Fruit fly (Drosophila melanogaster) whole organism, adult: ENCODE results near the gene CG43291.

ENCODE experiments used
- CG11617 ChIP-seq: fragments of 200-800 bp; sonication (Bioruptor generic); optimal IDR thresholded peaks from 2 replicates; lab custom pipeline; 2017; ENCODE audit warnings: mild to moderate bottlenecking, missing biosample characterization, missing genetic modification reagents, missing genetic modification characterization
- CG12768 ChIP-seq: fragments of 200-800 bp; sonication (Bioruptor generic); optimal IDR thresholded peaks from 2 replicates; lab custom pipeline; 2017; ENCODE audit warnings: missing biosample characterization, missing genetic modification characterization, mild to moderate bottlenecking, moderate library complexity, missing genetic modification reagents
- CG14711 ChIP-seq: fragments of 200-800 bp; sonication (Bioruptor generic); optimal IDR thresholded peaks from 2 replicates; lab custom pipeline; 2018; ENCODE audit warnings: missing biosample characterization, mild to moderate bottlenecking, missing genetic modification characterization, moderate library complexity
- CG1620 ChIP-seq: fragments of 200-800 bp; sonication (Bioruptor generic); optimal IDR thresholded peaks from 2 replicates; lab custom pipeline; 2016; ENCODE audit warnings: missing biosample characterization, missing genetic modification characterization
- CG33017 ChIP-seq: fragments of 200-800 bp; sonication (Bioruptor generic); optimal IDR thresholded peaks from 2 replicates; lab custom pipeline; 2018; ENCODE audit warnings: missing biosample characterization, mild to moderate bottlenecking, missing genetic modification characterization, moderate library complexity
- CG5204 ChIP-seq: fragments of 200-800 bp; sonication (Bioruptor generic); optimal IDR thresholded peaks from 2 replicates; lab custom pipeline; 2016; ENCODE audit warnings: missing biosample characterization, missing genetic modification characterization
- CG7045 ChIP-seq: fragments of 200-800 bp; sonication (Bioruptor generic); optimal IDR thresholded peaks from 2 replicates; lab custom pipeline; 2017; ENCODE audit warnings: missing biosample characterization, mild to moderate bottlenecking, missing genetic modification characterization
- CG7101 ChIP-seq: fragments of 200-800 bp; sonication (Bioruptor generic); optimal IDR thresholded peaks from 2 replicates; lab custom pipeline; 2018; ENCODE audit warnings: missing biosample characterization, mild to moderate bottlenecking, missing genetic modification characterization, moderate library complexity
- Clk ChIP-seq: fragments of 200-800 bp; sonication (Bioruptor generic); optimal IDR thresholded peaks from 2 replicates; lab custom pipeline; 2017; ENCODE audit warnings: missing biosample characterization, missing genetic modification characterization
- Crg-1 ChIP-seq: fragments of 200-800 bp; sonication (Bioruptor generic); optimal IDR thresholded peaks from 2 replicates; lab custom pipeline; 2016; ENCODE audit warnings: missing biosample characterization, missing genetic modification characterization
- Hr96 ChIP-seq: fragments of 200-800 bp; sonication (Bioruptor generic); optimal IDR thresholded peaks from 2 replicates; lab custom pipeline; 2016; ENCODE audit warnings: missing biosample characterization, missing genetic modification characterization
- Mnt ChIP-seq: fragments of 200-800 bp; sonication (Bioruptor generic); optimal IDR thresholded peaks from 2 replicates; lab custom pipeline; 2016; ENCODE audit warnings: missing biosample characterization, mild to moderate bottlenecking, missing genetic modification characterization
- bab1 ChIP-seq: fragments of 200-800 bp; sonication (Bioruptor generic); optimal IDR thresholded peaks from 3 replicates; lab custom pipeline; 2019; ENCODE audit warnings: missing biosample characterization, mild to moderate bottlenecking, missing genetic modification characterization, moderate library complexity
- cic ChIP-seq: fragments of 200-800 bp; sonication (Bioruptor generic); optimal IDR thresholded peaks from 2 replicates; lab custom pipeline; 2017; ENCODE audit warnings: missing biosample characterization, mild to moderate bottlenecking, missing genetic modification characterization, moderate library complexity
- cnc ChIP-seq, 2 experiments: fragments of >200 bp; optimal IDR thresholded peaks; 2 replicates each; lab custom pipeline; 2017
- kay ChIP-seq: fragments of 200-800 bp; sonication (Bioruptor generic); peaks from one replicate; lab custom pipeline; 2016; ENCODE audit warnings: missing biosample characterization, missing genetic modification characterization, borderline replicate concordance
- ovo ChIP-seq: fragments of 200-800 bp; sonication (Bioruptor generic); optimal IDR thresholded peaks from 2 replicates; lab custom pipeline; 2016; ENCODE audit warnings: missing biosample characterization, missing genetic modification characterization
- pad ChIP-seq: fragments of 200-800 bp; sonication (Bioruptor generic); optimal IDR thresholded peaks from 3 replicates; lab custom pipeline; 2017; ENCODE audit warnings: missing biosample characterization, missing genetic modification characterization, mild to moderate bottlenecking, moderate library complexity, missing genetic modification reagents
- tj ChIP-seq: fragments of 200-800 bp; sonication (Bioruptor generic); optimal IDR thresholded peaks from 3 replicates; lab custom pipeline; 2017; ENCODE audit warnings: missing biosample characterization, mild to moderate bottlenecking, missing genetic modification characterization, moderate library complexity
- toe ChIP-seq: fragments of 200-800 bp; sonication (Bioruptor generic); optimal IDR thresholded peaks from 2 replicates; lab custom pipeline; 2016; ENCODE audit warnings: missing biosample characterization, missing genetic modification characterization

Gene CG43291

dm6 chr3R:14287980-14288379 is 43.5 kb upstream of the CG43291 start:
- no peak for TF ChIP-seq Mnt (GFP tag; lab: Kevin White, UChicago)
- peak; percentile 46 for TF ChIP-seq kay

dm6 chr3R:14286320-14287190 is 42.1 kb upstream of the CG43291 start, which contains the start of gene trx:
TSS of gene trx (minus strand) at chr3R:14286903.
- TF ChIP-seq Clk (GFP tag; lab: Kevin White, UChicago) (no peak), bab1 (GFP tag; lab: Kevin White, UChicago) (peak; percentile 31), CG14711 (tag; lab: Kevin White, UChicago) (peak; percentile 16), Hr96 (GFP tag; lab: Kevin White, UChicago) (no peak), CG1620 (peak; percentile 23), Mnt (GFP tag; lab: Kevin White, UChicago) (peak; percentile 20), cic (GFP tag; lab: Kevin White, UChicago) (peak; percentile 41), CG12768 (peak; percentile 31), CG7101 (no peak)

- TF ChIP-seq CG11617 (no peak), cnc (optimal IDR thresholded peaks at IDR 0.05; lab: Kevin White, UChicago) (no peak), Mnt (GFP tag; lab: Kevin White, UChicago) (peak; percentile 37), CG7101 (peak; percentile 9), CG5204 (peak; percentile 58), cic (GFP tag; lab: Kevin White, UChicago) (peak; percentile 76), CG7045 (GFP tag; lab: Kevin White, UChicago) (peak; percentile 39), bab1 (GFP tag; lab: Kevin White, UChicago) (no peak), CG12768 (no peak), Hr96 (GFP tag; lab: Kevin White, UChicago) (no peak), kay (peak; percentile 96), CG33017 (tag; lab: Kevin White, UChicago) (no peak), Clk (GFP tag; lab: Kevin White, UChicago) (no peak), pad (GFP tag; lab: Kevin White, UChicago) (peak; percentile 1), CG14711 (tag; lab: Kevin White, UChicago) (peak; percentile 5), Crg-1 (GFP tag; lab: Kevin White, UChicago) (no peak), CG1620 (no peak), tj (GFP tag; lab: Kevin White, UChicago) (no peak), ovo (peak; percentile 96), toe (no peak)
Observed at dm6 chr3R:14285059-14285953, 40.8 kb upstream of the CG43291 start.

dm6 chr3R:14284422-14284760 is 39.9 kb upstream of the CG43291 start:
- TF ChIP-seq pad (GFP tag; lab: Kevin White, UChicago) (no peak), cic (GFP tag; lab: Kevin White, UChicago) (no peak), CG12768 (no peak), ovo (no peak), Hr96 (GFP tag; lab: Kevin White, UChicago) (peak; percentile 12), toe (no peak), CG7101 (peak; percentile 17), CG7045 (GFP tag; lab: Kevin White, UChicago) (no peak), Mnt (GFP tag; lab: Kevin White, UChicago) (no peak), cnc (optimal IDR thresholded peaks at IDR 0.05; lab: Kevin White, UChicago) (no peak), CG11617 (no peak), CG33017 (tag; lab: Kevin White, UChicago) (peak; percentile 1)

dm6 chr3R:14283754-14284421 is 39.4 kb upstream of the CG43291 start:
- peak; percentile 93 for TF ChIP-seq CG5204
- TF ChIP-seq CG33017 (tag; lab: Kevin White, UChicago): peak; percentile 95
- peak; percentile 67 for TF ChIP-seq tj (GFP tag; lab: Kevin White, UChicago)
- peak; percentile 89 for TF ChIP-seq Clk (GFP tag; lab: Kevin White, UChicago)
- TF ChIP-seq Crg-1 (GFP tag; lab: Kevin White, UChicago): peak; percentile 66
- peak; percentile 92 for TF ChIP-seq CG14711 (tag; lab: Kevin White, UChicago)
- no peak for TF ChIP-seq cnc (optimal IDR thresholded peaks at IDR 0.05; lab: Kevin White, UChicago)
- peak; percentile 74 for TF ChIP-seq bab1 (GFP tag; lab: Kevin White, UChicago)
- TF ChIP-seq cic (GFP tag; lab: Kevin White, UChicago): peak; percentile 71
- TF ChIP-seq kay: no peak
- TF ChIP-seq ovo: peak; percentile 32
- peak; percentile 95 for TF ChIP-seq CG7101
- TF ChIP-seq pad (GFP tag; lab: Kevin White, UChicago): peak; percentile 72
- peak; percentile 88 for TF ChIP-seq CG11617
- TF ChIP-seq Mnt (GFP tag; lab: Kevin White, UChicago): peak; percentile 57
- peak; percentile 71 for TF ChIP-seq toe
- peak; percentile 91 for TF ChIP-seq CG12768
- peak; percentile 94 for TF ChIP-seq CG7045 (GFP tag; lab: Kevin White, UChicago)
- TF ChIP-seq Hr96 (GFP tag; lab: Kevin White, UChicago): peak; percentile 60
- peak; percentile 41 for TF ChIP-seq CG1620
